Worm (Caenorhabditis elegans) whole organism, L4/young adult: ENCODE results near the gene cutl-21.

ENCODE experiments used
- W03F9.2 ChIP-seq: fragments of 150-350 bp; optimal IDR thresholded peaks from 2 replicates; lab custom pipeline; 2014; ENCODE audit warnings: missing biosample characterization, missing genetic modification characterization
- him-1 ChIP-seq: sonication (generic microtip); optimal IDR thresholded peaks from 2 replicates; lab custom pipeline; 2016; ENCODE audit warnings: missing genotype, missing genetic modification reagents, missing genetic modification characterization, missing compliant biosample characterization

- TF ChIP-seq him-1 = no peak
- no peak for TF ChIP-seq W03F9.2 (tag; lab: Kevin White, UChicago)
Measured at ce11 chrX:1009512-1009911, 5.4 kb downstream of the cutl-21 start.
